Fruit fly (Drosophila melanogaster) whole organism, embryonic: ENCODE results near the gene CG31100.

Experiments
- Awh ChIP-seq: fragments of 200-800 bp; sonication (Bioruptor generic); IDR thresholded peaks from 2 replicates; pipeline ENCODE4, ENCODE4 v1.3.6; 2022; ENCODE audit warnings: missing biosample characterization, missing genetic modification characterization
- B-H1 ChIP-seq: fragments of 200-800 bp; sonication (Bioruptor generic); IDR thresholded peaks from 3 replicates; pipeline ENCODE4 v1.3.6; 2022; ENCODE audit warnings: missing biosample characterization, missing genetic modification characterization
- CG10321 ChIP-seq: fragments of 200-800 bp; sonication (Bioruptor generic); IDR thresholded peaks from 2 replicates; pipeline ENCODE4 v1.3.6; 2022; ENCODE audit warnings: missing biosample characterization, missing genetic modification characterization
- CG12769 ChIP-seq: fragments of 200-800 bp; sonication (Bioruptor generic); optimal IDR thresholded peaks from 2 replicates; lab custom pipeline; 2019; ENCODE audit warnings: missing biosample characterization, mild to moderate bottlenecking, missing genetic modification characterization, moderate library complexity
- CG13624 ChIP-seq: fragments of 200-800 bp; sonication (Bioruptor generic); optimal IDR thresholded peaks from 2 replicates; lab custom pipeline; 2016; ENCODE audit warnings: missing biosample characterization, missing genetic modification characterization
- CG13775 ChIP-seq: fragments of 200-800 bp; sonication (Bioruptor generic); optimal IDR thresholded peaks from 3 replicates; lab custom pipeline; 2017; ENCODE audit warnings: missing biosample characterization, mild to moderate bottlenecking, missing genetic modification characterization
- CG13894 ChIP-seq: fragments of 200-800 bp; sonication (Bioruptor generic); optimal IDR thresholded peaks from 3 replicates; lab custom pipeline; 2018; ENCODE audit warnings: missing biosample characterization, mild to moderate bottlenecking, missing genetic modification characterization, moderate library complexity
- CG14014 ChIP-seq: fragments of 200-800 bp; sonication (Bioruptor generic); IDR thresholded peaks from 2 replicates; pipeline ENCODE4 v1.3.6; 2022; ENCODE audit warnings: missing biosample characterization, missing genetic modification characterization
- CG15269 ChIP-seq: fragments of 200-800 bp; sonication (Bioruptor generic); optimal IDR thresholded peaks from 2 replicates; lab custom pipeline; 2018; ENCODE audit warnings: missing biosample characterization, mild to moderate bottlenecking, missing genetic modification characterization, moderate library complexity
- CG1603 ChIP-seq: fragments of 200-800 bp; sonication (Bioruptor generic); optimal IDR thresholded peaks from 2 replicates; lab custom pipeline; 2019; ENCODE audit warnings: missing biosample characterization, mild to moderate bottlenecking, missing genetic modification characterization, moderate library complexity
- CG17802 ChIP-seq: fragments of 200-800 bp; sonication (Bioruptor generic); optimal IDR thresholded peaks from 2 replicates; lab custom pipeline; 2018; ENCODE audit warnings: missing biosample characterization, mild to moderate bottlenecking, missing genetic modification characterization, moderate library complexity
- CG2120 ChIP-seq: fragments of 200-800 bp; sonication (Bioruptor generic); optimal IDR thresholded peaks from 3 replicates; lab custom pipeline; 2016; ENCODE audit warnings: missing biosample characterization, missing genetic modification characterization
- CG31224 ChIP-seq: fragments of 200-800 bp; sonication (Bioruptor generic); IDR thresholded peaks from 2 replicates; pipeline ENCODE4 v1.3.6; 2022; ENCODE audit warnings: missing biosample characterization, missing genetic modification characterization
- CG34376 ChIP-seq: fragments of 200-800 bp; sonication (Bioruptor generic); optimal IDR thresholded peaks from 2 replicates; lab custom pipeline; 2018; ENCODE audit warnings: missing biosample characterization, mild to moderate bottlenecking, missing genetic modification characterization
- CG6813 ChIP-seq: fragments of 200-800 bp; sonication (Bioruptor generic); optimal IDR thresholded peaks from 2 replicates; lab custom pipeline; 2017; ENCODE audit warnings: missing biosample characterization, missing genetic modification characterization, mild to moderate bottlenecking, moderate library complexity, missing genetic modification reagents
- CG7556 ChIP-seq: fragments of 200-800 bp; sonication (Bioruptor generic); optimal IDR thresholded peaks from 2 replicates; lab custom pipeline; 2017; ENCODE audit warnings: missing biosample characterization, mild to moderate bottlenecking, missing genetic modification characterization
- CG8388 ChIP-seq: fragments of 200-800 bp; sonication (Bioruptor generic); optimal IDR thresholded peaks from 2 replicates; lab custom pipeline; 2019; ENCODE audit warnings: missing biosample characterization, mild to moderate bottlenecking, missing genetic modification characterization, moderate library complexity
- CG8765 ChIP-seq: fragments of 200-800 bp; sonication (Bioruptor generic); IDR thresholded peaks from 2 replicates; pipeline ENCODE4 v1.3.6; 2022; ENCODE audit warnings: missing biosample characterization, missing genetic modification characterization
- Eip74EF ChIP-seq, 2 experiments: fragments of 200-800 bp in 1 of 2; fragments of >200 bp in 1 of 2; sonication (Bioruptor generic) in 1 of 2; optimal IDR thresholded peaks; 2 replicates each; lab custom pipeline; 2017 to 2019; ENCODE audit warnings: missing biosample characterization in 2 of 2, missing genetic modification characterization in 2 of 2, mild to moderate bottlenecking in 1 of 2, moderate library complexity in 1 of 2
- Fer3 ChIP-seq: fragments of 200-800 bp; sonication (Bioruptor generic); optimal IDR thresholded peaks from 2 replicates; lab custom pipeline; 2018; ENCODE audit warnings: missing biosample characterization, mild to moderate bottlenecking, missing genetic modification characterization, moderate library complexity
- GATAe ChIP-seq: fragments of 200-800 bp; sonication (Bioruptor generic); conservative IDR thresholded peaks from 2 replicates; pipeline ENCODE4 v1.3.6; 2022; ENCODE audit warnings: missing biosample characterization, missing genetic modification characterization
- Med ChIP-seq: fragments of 200-800 bp; sonication (Bioruptor generic); peaks from one replicate; lab custom pipeline; 2016; ENCODE audit warnings: missing biosample characterization, missing genetic modification characterization, mild to moderate bottlenecking, inconsistent platforms, moderate library complexity
- Nf-YC ChIP-seq: fragments of 200-800 bp; optimal IDR thresholded peaks from 3 replicates; lab custom pipeline; 2019; ENCODE audit warnings: missing biosample characterization, mild to moderate bottlenecking, missing genetic modification characterization, moderate library complexity
- Opbp ChIP-seq: fragments of 200-800 bp; sonication (Bioruptor generic); IDR thresholded peaks from 3 replicates; pipeline ENCODE4 v1.3.6; 2022; ENCODE audit warnings: missing biosample characterization, missing genetic modification characterization; ENCODE audit not compliant: partially characterized antibody
- Trl ChIP-seq, 3 experiments: fragments of >200 bp in 2 of 3; fragments of 200-800 bp in 1 of 3; sonication (Bioruptor generic) in 1 of 3; optimal IDR thresholded peaks; 2 replicates in 1 of 3; 3 replicates in 2 of 3; lab custom pipeline; 2016 to 2017; ENCODE audit warnings: missing biosample characterization in 1 of 3, missing genetic modification characterization in 1 of 3
- al ChIP-seq: fragments of 200-800 bp; sonication (Bioruptor generic); IDR thresholded peaks from 2 replicates; pipeline ENCODE4 v1.3.6; 2022; ENCODE audit warnings: missing biosample characterization, missing genetic modification characterization
- chn ChIP-seq: fragments of 200-800 bp; sonication (Bioruptor generic); optimal IDR thresholded peaks from 2 replicates; lab custom pipeline; 2016; ENCODE audit warnings: missing biosample characterization, missing genetic modification characterization
- en ChIP-seq: fragments of 200-800 bp; sonication (Bioruptor generic); optimal IDR thresholded peaks from 2 replicates; lab custom pipeline; 2016; ENCODE audit warnings: missing biosample characterization, missing genetic modification characterization
- lab ChIP-seq: fragments of 200-800 bp; sonication (Bioruptor generic); optimal IDR thresholded peaks from 3 replicates; lab custom pipeline; 2017; ENCODE audit warnings: missing biosample characterization, missing genetic modification characterization, mild to moderate bottlenecking, moderate library complexity, missing genetic modification reagents
- lilli ChIP-seq: fragments of 200-800 bp; sonication (Bioruptor generic); optimal IDR thresholded peaks from 3 replicates; lab custom pipeline; 2016; ENCODE audit warnings: missing biosample characterization, missing genetic modification characterization
- lola ChIP-seq, 3 experiments: fragments of >200 bp in 2 of 3; fragments of 200-800 bp in 1 of 3; sonication (Bioruptor generic) in 1 of 3; optimal IDR thresholded peaks; 2 replicates each; lab custom pipeline; 2017 to 2019; ENCODE audit warnings: missing biosample characterization in 3 of 3, missing genetic modification characterization in 3 of 3, mild to moderate bottlenecking in 1 of 3, moderate library complexity in 1 of 3
- mld ChIP-seq: fragments of 200-800 bp; sonication (Bioruptor generic); IDR thresholded peaks from 3 replicates; pipeline ENCODE4 v1.3.6; 2022; ENCODE audit warnings: missing biosample characterization, missing genetic modification characterization; ENCODE audit not compliant: partially characterized antibody
- oc ChIP-seq: fragments of 200-800 bp; sonication (Bioruptor generic); optimal IDR thresholded peaks from 2 replicates; lab custom pipeline; 2018; ENCODE audit warnings: missing biosample characterization, mild to moderate bottlenecking, missing genetic modification characterization, moderate library complexity
- p53 ChIP-seq: fragments of 200-800 bp; sonication (Bioruptor generic); optimal IDR thresholded peaks from 2 replicates; lab custom pipeline; 2016; ENCODE audit warnings: missing biosample characterization, missing genetic modification characterization
- peb ChIP-seq: fragments of 200-800 bp; sonication (Bioruptor generic); IDR thresholded peaks from 2 replicates; pipeline ENCODE4 v1.3.6; 2022; ENCODE audit warnings: missing biosample characterization, missing genetic modification characterization
- rib ChIP-seq: fragments of 200-800 bp; sonication (Bioruptor generic); IDR thresholded peaks from 2 replicates; pipeline ENCODE4 v1.3.6; 2022; ENCODE audit warnings: missing biosample characterization, missing genetic modification characterization
- sd ChIP-seq: fragments of 200-800 bp; sonication (Bioruptor generic); optimal IDR thresholded peaks from 3 replicates; lab custom pipeline; 2018; ENCODE audit warnings: missing biosample characterization, mild to moderate bottlenecking, missing genetic modification characterization, moderate library complexity
- sens ChIP-seq: fragments of 200-800 bp; sonication (Bioruptor generic); peaks from one replicate; lab custom pipeline; 2016; ENCODE audit warnings: missing biosample characterization, missing genetic modification characterization
- sug ChIP-seq: fragments of 200-800 bp; optimal IDR thresholded peaks from 2 replicates; lab custom pipeline; 2019; ENCODE audit warnings: missing biosample characterization, mild to moderate bottlenecking, missing genetic modification characterization, moderate library complexity
- vvl ChIP-seq: fragments of 200-800 bp; sonication (Bioruptor generic); IDR thresholded peaks from 2 replicates; pipeline ENCODE4 v1.3.6; 2022; ENCODE audit warnings: missing biosample characterization, missing genetic modification characterization
- zfh2 ChIP-seq: fragments of 200-800 bp; sonication (Bioruptor generic); optimal IDR thresholded peaks from 2 replicates; lab custom pipeline; 2016; ENCODE audit warnings: missing biosample characterization, missing genetic modification characterization

The CG31100 gene

dm6 chr3R:9049091-9049981, 45.9 kb upstream of the CG31100 start (continued):
- TF ChIP-seq en (GFP tag; lab: Kevin White, UChicago) (no peak), CG6813 (no peak), Nf-YC (no peak), CG34376 (GFP tag; lab: Kevin White, UChicago) (no peak), CG14014 (no peak), CG10321 (GFP tag; lab: Robert Waterston, UW) (no peak), rib (no peak), CG12769 (tag; lab: Kevin White, UChicago) (no peak), CG2120 (GFP tag; lab: Kevin White, UChicago) (no peak), lab (GFP tag; lab: Kevin White, UChicago) (peak; percentile 31), Fer3 (peak; percentile 14), al (GFP tag; lab: Robert Waterston, UW) (no peak), CG1603 (tag; lab: Kevin White, UChicago) (no peak), peb (GFP tag; lab: Robert Waterston, UW) (no peak), zfh2 (GFP tag; lab: Kevin White, UChicago) (peak; percentile 11), sug (peak; percentile 96), oc (tag; lab: Kevin White, UChicago) (peak; percentile 3), CG17802 (tag; lab: Kevin White, UChicago) (no peak), chn (GFP tag; lab: Kevin White, UChicago) (no peak), CG7556 (GFP tag; lab: Kevin White, UChicago) (no peak), Trl (optimal IDR thresholded peaks at IDR 0.05; lab: Kevin White, UChicago) (no peak), Trl (GFP tag; optimal IDR thresholded peaks at IDR 0.05; lab: Kevin White, UChicago) (no peak), lilli (GFP tag; lab: Kevin White, UChicago) (peak; percentile 22), Opbp (no peak), lola (GFP tag; optimal IDR thresholded peaks at IDR 0.05; lab: Kevin White, UChicago) (no peak), CG31224 (GFP tag; lab: Robert Waterston, UW) (no peak), Med (GFP tag; lab: Kevin White, UChicago) (peak; percentile 53), CG13894 (peak; percentile 57), Eip74EF (GFP tag; optimal IDR thresholded peaks at IDR 0.05; lab: Kevin White, UChicago) (no peak), p53 (no peak), CG13624 (no peak), vvl (no peak), CG13775 (GFP tag; lab: Kevin White, UChicago) (no peak), Awh (GFP tag; lab: Robert Waterston, UW) (no peak), sens (GFP tag; lab: Kevin White, UChicago) (peak; percentile 77), CG8388 (GFP tag; lab: Kevin White, UChicago) (peak; percentile 94), B-H1 (no peak), sd (tag; lab: Kevin White, UChicago) (peak; percentile 6), GATAe (GFP tag; lab: Robert Waterston, UW) (no peak), mld (GFP tag; lab: Robert Waterston, UW) (no peak), CG8765 (no peak), CG15269 (tag; lab: Kevin White, UChicago) (peak; percentile 22)
